Fruit fly (Drosophila melanogaster): ENCODE measurements around the gene GILT3.

DNA sequence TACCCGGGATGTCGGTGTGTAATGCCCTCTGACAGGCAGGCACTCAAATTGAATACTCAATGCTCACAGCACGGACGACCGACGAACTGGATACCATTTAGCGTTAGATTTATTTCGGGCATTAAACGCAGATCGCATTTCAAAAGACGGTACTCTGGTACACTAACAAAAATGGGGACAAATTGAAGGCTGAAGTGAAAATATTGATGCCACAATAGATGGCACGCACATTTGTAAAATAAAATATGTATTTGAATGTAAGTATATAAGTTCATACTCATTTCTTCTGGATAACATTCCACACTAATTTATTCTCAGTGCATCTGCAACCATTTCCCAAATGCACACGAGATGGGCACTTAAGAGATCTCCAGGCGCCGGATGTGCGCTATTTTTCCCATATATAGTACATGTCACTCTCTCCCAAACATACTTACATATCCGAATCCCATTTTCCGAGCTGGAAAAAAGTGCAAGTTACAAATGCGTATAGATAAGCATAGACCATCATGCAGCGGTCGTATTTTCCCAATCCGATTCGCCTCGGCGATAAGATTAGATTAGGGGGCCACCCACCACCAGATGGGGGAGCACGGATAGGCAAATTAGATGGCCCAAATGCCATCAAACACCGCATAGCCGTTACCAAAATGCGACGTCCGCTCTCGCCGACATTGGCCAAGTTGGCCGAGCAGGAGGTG is 32.5 kb downstream of the GILT3 start, which contains the start of gene CG10301:
- TF ChIP-seq CG8478 (optimal IDR thresholded peaks at IDR 0.05) (no peak), CTCF (optimal IDR thresholded peaks at IDR 0.05) (no peak)
